Fruit fly (Drosophila melanogaster) whole organism, embryonic: ENCODE measurements around the gene Trpgamma.

Source experiments
- Bdp1 ChIP-seq: fragments of 200-800 bp; sonication (Bioruptor generic); optimal IDR thresholded peaks from 3 replicates; lab custom pipeline; 2016; ENCODE audit warnings: missing biosample characterization, missing genetic modification characterization
- CG17829 ChIP-seq: fragments of 200-800 bp; optimal IDR thresholded peaks from 2 replicates; lab custom pipeline; 2019; ENCODE audit warnings: missing biosample characterization, mild to moderate bottlenecking, missing genetic modification characterization, moderate library complexity
- CG43689 ChIP-seq: fragments of 200-800 bp; sonication (Bioruptor generic); IDR thresholded peaks from 2 replicates; pipeline ENCODE4 v1.3.6; 2022; ENCODE audit warnings: missing biosample characterization, missing genetic modification characterization
- CG6254 ChIP-seq: fragments of 200-800 bp; sonication (Bioruptor generic); optimal IDR thresholded peaks from 3 replicates; lab custom pipeline; 2017; ENCODE audit warnings: mild to moderate bottlenecking, missing biosample characterization, missing genetic modification reagents, missing genetic modification characterization
- danr ChIP-seq: fragments of 200-800 bp; sonication (Bioruptor generic); IDR thresholded peaks from 2 replicates; pipeline ENCODE4 v1.3.6; 2022; ENCODE audit warnings: missing biosample characterization, missing genetic modification characterization
- gem ChIP-seq: fragments of 200-800 bp; sonication (Bioruptor generic); optimal IDR thresholded peaks from 2 replicates; lab custom pipeline; 2019; ENCODE audit warnings: missing biosample characterization, mild to moderate bottlenecking, missing genetic modification characterization, moderate library complexity
- knrl ChIP-seq: fragments of 200-800 bp; sonication (Bioruptor generic); IDR thresholded peaks from 3 replicates; pipeline ENCODE4 v1.3.6; 2022; ENCODE audit warnings: missing biosample characterization, missing genetic modification characterization; ENCODE audit not compliant: partially characterized antibody
- psq ChIP-seq: fragments of 200-800 bp; sonication (Bioruptor generic); optimal IDR thresholded peaks from 2 replicates; lab custom pipeline; 2017; ENCODE audit warnings: missing biosample characterization, missing genetic modification characterization
- slou ChIP-seq: fragments of 200-800 bp; sonication (Bioruptor generic); optimal IDR thresholded peaks from 3 replicates; lab custom pipeline; 2016; ENCODE audit warnings: missing biosample characterization, missing genetic modification characterization

- no peak for TF ChIP-seq CG43689 (GFP tag; lab: Robert Waterston, UW)
- TF ChIP-seq gem (tag; lab: Kevin White, UChicago), result peak; percentile 18
- TF ChIP-seq psq (GFP tag; lab: Kevin White, UChicago), result no peak
- no peak for TF ChIP-seq knrl (GFP tag; lab: Robert Waterston, UW)
- no peak for TF ChIP-seq danr
- TF ChIP-seq CG17829, result no peak
- no peak for TF ChIP-seq CG6254 (GFP tag; lab: Kevin White, UChicago)
- no peak for TF ChIP-seq slou
- TF ChIP-seq Bdp1, result no peak
Observed at dm6 chr2L:16713929-16714328, 37.4 kb upstream of the Trpgamma start.
